Worm (Caenorhabditis elegans): ENCODE data around the gene K01A2.10.

Gene K01A2.10

DNA sequence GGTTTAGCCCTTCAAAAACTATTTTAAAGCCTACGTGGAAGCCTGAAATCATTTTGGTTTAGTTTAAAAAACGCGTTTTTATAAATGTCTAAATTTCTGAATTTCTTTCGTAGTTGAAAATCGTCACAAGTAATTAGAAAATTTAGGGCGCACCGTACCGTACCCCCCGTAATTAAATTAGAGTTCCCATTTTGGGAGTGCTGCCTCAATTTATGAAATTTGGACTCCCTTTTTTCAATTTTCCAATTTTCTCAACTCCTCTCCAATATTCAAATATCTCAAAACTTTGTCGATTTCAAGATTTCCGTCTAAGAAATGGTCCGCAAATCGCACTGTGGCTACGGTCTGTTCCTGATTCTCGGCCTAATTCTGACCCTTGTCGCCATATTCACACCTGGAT, 17.3 kb upstream of the K01A2.10 start, which contains the start of gene clc-31:
Gene clc-31 (plus strand): TSS at position 301 of the 400 bp plus-strand sequence.
- TF ChIP-seq hlh-1 (tag; optimal IDR thresholded peaks at IDR 0.05) (no peak), ceh-83 (GFP tag; optimal IDR thresholded peaks at IDR 0.05) (no peak), drap-1 (GFP tag; optimal IDR thresholded peaks at IDR 0.05) (no peak), cnd-1 (tag; optimal IDR thresholded peaks at IDR 0.05) (no peak), nhr-2 (tag; optimal IDR thresholded peaks at IDR 0.05) (no peak), elt-1 (tag; optimal IDR thresholded peaks at IDR 0.05; ENCODE audit: borderline replicate concordance, insufficient read depth) (no peak), unc-39 (tag; optimal IDR thresholded peaks at IDR 0.05) (no peak), ceh-39 (tag; optimal IDR thresholded peaks at IDR 0.05) (no peak), pha-4 (tag; optimal IDR thresholded peaks at IDR 0.05) (no peak)

DNA sequence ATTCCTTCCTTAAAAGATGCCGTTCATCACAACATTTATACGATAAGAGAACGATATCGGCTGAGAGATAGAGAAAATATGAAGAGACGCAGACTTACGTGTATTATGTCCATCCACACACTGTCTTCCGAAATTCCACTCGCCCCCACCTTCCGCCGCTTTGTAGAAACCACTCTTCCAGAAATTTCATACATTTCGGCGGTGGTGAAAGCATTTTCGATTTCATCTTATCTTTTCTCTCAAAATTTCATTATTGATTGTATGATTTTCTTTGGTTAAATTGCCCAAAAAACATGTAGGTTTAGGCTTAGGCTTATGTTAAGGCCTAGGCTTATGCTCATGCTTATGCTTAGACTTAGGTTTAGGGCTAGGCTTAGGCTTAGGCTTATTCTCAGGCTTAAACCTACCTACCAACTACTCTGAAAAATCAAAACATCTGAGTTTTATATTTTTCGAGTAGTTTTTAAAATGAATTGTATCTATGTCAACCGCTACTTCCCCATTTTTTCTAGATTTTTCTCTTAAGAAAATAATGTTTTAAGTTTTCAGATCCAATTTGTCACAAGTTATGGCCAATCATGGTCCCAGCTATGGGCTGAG, 14.4 kb upstream of the K01A2.10 start, which contains the start of gene cpn-2:
Gene cpn-2 (plus strand): TSS at position 550 of the 600 bp plus-strand sequence.
- TF ChIP-seq ham-2 (GFP tag; optimal IDR thresholded peaks at IDR 0.05) (peak; percentile 57), mep-1 (tag; optimal IDR thresholded peaks at IDR 0.05) (no peak), mls-2 (tag; optimal IDR thresholded peaks at IDR 0.05) (no peak), blmp-1 (tag; optimal IDR thresholded peaks at IDR 0.05) (peak; percentile 87), elt-3 (tag; optimal IDR thresholded peaks at IDR 0.05) (no peak), ceh-39 (tag; optimal IDR thresholded peaks at IDR 0.05) (no peak)

DNA sequence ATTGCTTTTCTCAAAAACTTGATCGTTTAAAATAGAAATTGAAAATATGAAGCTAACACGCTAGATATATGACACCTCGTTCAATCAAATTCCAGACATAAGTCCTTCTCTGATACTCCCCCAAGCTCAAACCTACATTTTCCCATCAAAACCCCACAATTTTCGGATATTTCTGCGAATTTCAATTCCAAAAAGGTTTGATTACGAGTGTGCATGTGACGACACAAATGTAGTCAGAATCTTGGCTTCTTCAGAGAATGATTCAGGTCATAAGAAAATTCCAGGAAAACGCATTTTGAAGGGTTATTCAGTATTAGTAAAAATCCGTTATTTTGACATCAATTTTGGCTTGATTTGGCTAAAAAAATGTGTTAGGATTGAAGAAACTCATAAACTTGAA, 11.9 kb upstream of the K01A2.10 start:
- TF ChIP-seq flh-1 (GFP tag; optimal IDR thresholded peaks at IDR 0.05) (no peak), mep-1 (tag; optimal IDR thresholded peaks at IDR 0.05) (no peak), unc-39 (tag; optimal IDR thresholded peaks at IDR 0.05) (no peak), ztf-11 (tag; optimal IDR thresholded peaks at IDR 0.05) (no peak), nhr-2 (tag; optimal IDR thresholded peaks at IDR 0.05) (no peak), snpc-4 (tag; optimal IDR thresholded peaks at IDR 0.05) (no peak), lin-13 (tag; optimal IDR thresholded peaks at IDR 0.05) (no peak), mab-5 (tag; optimal IDR thresholded peaks at IDR 0.05) (no peak)

DNA sequence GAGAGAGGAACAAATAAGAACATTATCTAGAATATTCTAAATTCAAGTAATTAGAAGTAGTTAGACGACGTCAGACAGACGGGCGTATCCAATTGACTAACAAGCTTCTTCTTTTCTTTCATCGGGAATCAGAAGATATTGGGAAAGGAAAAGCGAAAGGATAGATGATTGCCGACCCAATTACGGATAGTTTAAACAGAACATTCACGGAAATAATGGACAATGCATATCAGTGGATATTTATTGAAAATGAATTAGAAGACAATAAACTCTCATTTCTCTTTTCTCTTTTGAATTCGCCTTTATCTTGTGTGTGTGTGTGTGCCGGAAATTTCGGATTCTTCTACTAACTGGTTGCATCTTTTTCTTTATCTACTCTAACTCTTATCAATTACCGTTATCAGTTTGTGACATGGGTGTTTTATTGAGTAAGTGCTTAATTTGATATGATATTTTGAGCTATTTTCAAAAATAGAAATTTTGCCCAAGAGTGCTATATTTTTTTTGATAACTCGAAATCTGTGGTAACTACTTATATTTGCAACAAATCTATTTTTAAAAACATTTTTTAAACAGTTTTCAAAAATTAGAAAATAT, 11.1 kb upstream of the K01A2.10 start:
- TF ChIP-seq drap-1 (GFP tag; optimal IDR thresholded peaks at IDR 0.05) (no peak), blmp-1 (tag; optimal IDR thresholded peaks at IDR 0.05) (peak; percentile 90)

DNA sequence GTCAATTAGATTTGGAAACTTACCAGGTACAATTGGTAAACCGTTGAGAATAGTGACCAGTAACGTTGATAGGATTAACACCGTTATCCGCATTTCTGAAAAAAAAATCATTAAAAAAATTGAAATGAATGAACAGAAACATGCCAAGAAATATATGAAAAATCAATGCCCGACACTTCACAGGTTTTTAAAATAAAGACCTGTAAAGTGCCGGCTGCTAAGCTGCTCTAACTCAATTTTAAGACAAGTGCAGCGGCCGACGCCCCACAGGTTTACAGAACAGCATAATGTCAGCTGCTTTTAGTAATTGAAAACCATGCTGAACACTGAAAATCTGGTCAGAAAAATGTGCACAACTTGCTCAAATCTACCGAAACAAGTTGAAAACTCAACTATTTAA, 9.5 kb upstream of the K01A2.10 start, which contains the start of gene cbn-1:
Gene cbn-1 (minus strand): TSS at position 101 of the 400 bp plus-strand sequence.
- TF ChIP-seq pha-4 (tag; optimal IDR thresholded peaks at IDR 0.05) (no peak), nhr-28 (tag; optimal IDR thresholded peaks at IDR 0.05) (no peak), unc-120 (tag; optimal IDR thresholded peaks at IDR 0.05; ENCODE audit: poor library complexity, severe bottlenecking) (no peak), drap-1 (GFP tag; optimal IDR thresholded peaks at IDR 0.05) (no peak), unc-39 (tag; optimal IDR thresholded peaks at IDR 0.05) (no peak), zip-8 (tag; optimal IDR thresholded peaks at IDR 0.05) (no peak), nhr-237 (tag; optimal IDR thresholded peaks at IDR 0.05) (no peak), ceh-39 (tag; optimal IDR thresholded peaks at IDR 0.05) (no peak), lsy-2 (tag; optimal IDR thresholded peaks at IDR 0.05) (no peak), elt-3 (tag; optimal IDR thresholded peaks at IDR 0.05) (no peak), M03D4.4 (tag; optimal IDR thresholded peaks at IDR 0.05) (no peak), ceh-43 (GFP tag; optimal IDR thresholded peaks at IDR 0.05) (no peak), ceh-83 (GFP tag; optimal IDR thresholded peaks at IDR 0.05) (no peak), ham-2 (GFP tag; optimal IDR thresholded peaks at IDR 0.05) (no peak), nhr-76 (tag; optimal IDR thresholded peaks at IDR 0.05) (no peak), sptf-1 (tag; optimal IDR thresholded peaks at IDR 0.05) (no peak), bed-3 (GFP tag; optimal IDR thresholded peaks at IDR 0.05) (no peak), lin-32 (GFP tag; optimal IDR thresholded peaks at IDR 0.05) (no peak), mep-1 (tag; optimal IDR thresholded peaks at IDR 0.05) (no peak)
